Worm (Caenorhabditis elegans) whole organism, L4 larva: ENCODE measurements around the gene hlh-14.

Experiments used
- D1046.2 ChIP-seq: fragments of 200-800 bp; sonication (Bioruptor generic); IDR thresholded peaks from 2 replicates; pipeline ENCODE4 v1.3.6; 2022; ENCODE audit warnings: missing genetic modification characterization, missing compliant biosample characterization
- F26F4.8 ChIP-seq: fragments of 200-800 bp; sonication (Bioruptor generic); conservative IDR thresholded peaks from 2 replicates; pipeline ENCODE4 v1.3.6; 2022; ENCODE audit warnings: missing genetic modification characterization, missing compliant biosample characterization
- F37D6.2 ChIP-seq: sonication (generic microtip); optimal IDR thresholded peaks from 2 replicates; lab custom pipeline; 2016; ENCODE audit warnings: mild to moderate bottlenecking, missing genetic modification characterization, missing compliant biosample characterization
- ZK546.5 ChIP-seq, 2 experiments: sonication (generic microtip); optimal IDR thresholded peaks; 2 replicates each; lab custom pipeline; 2017; ENCODE audit warnings: missing biosample characterization in 2 of 2, missing genetic modification characterization in 2 of 2
- aha-1 ChIP-seq: fragments of 150-350 bp; peaks from one replicate; lab custom pipeline; 2014; ENCODE audit warnings: missing biosample characterization, missing genetic modification characterization
- attf-4 ChIP-seq: sonication (generic microtip); optimal IDR thresholded peaks from 3 replicates; lab custom pipeline; 2017; ENCODE audit warnings: missing biosample characterization, missing genetic modification characterization
- ceh-20 ChIP-seq: fragments of 200-800 bp; sonication (Bioruptor generic); IDR thresholded peaks from 2 replicates; pipeline ENCODE4 v1.3.6; 2022; ENCODE audit warnings: missing genetic modification reagents, missing genetic modification characterization, missing compliant biosample characterization
- ceh-28 ChIP-seq: fragments of 150-350 bp; optimal IDR thresholded peaks from 2 replicates; lab custom pipeline; 2014; ENCODE audit warnings: missing biosample characterization, missing genetic modification reagents, missing genetic modification characterization
- ces-1 ChIP-seq: fragments of 150-350 bp; sonication (generic microtip); optimal IDR thresholded peaks from 4 replicates; lab custom pipeline; 2014; ENCODE audit warnings: missing biosample characterization, missing genetic modification reagents, missing genetic modification characterization
- ctbp-1 ChIP-seq: fragments of 200-800 bp; sonication (Bioruptor generic); IDR thresholded peaks from 2 replicates; pipeline ENCODE4 v1.3.6; 2022; ENCODE audit warnings: missing genetic modification reagents, missing genetic modification characterization, missing compliant biosample characterization
- daf-12 ChIP-seq: fragments of 150-350 bp; optimal IDR thresholded peaks from 2 replicates; lab custom pipeline; 2014; ENCODE audit warnings: missing biosample characterization, missing genetic modification reagents, missing genetic modification characterization
- daf-19 ChIP-seq: fragments of 200-800 bp; sonication (Bioruptor generic); conservative IDR thresholded peaks from 2 replicates; pipeline ENCODE4 v1.3.6; 2022; ENCODE audit warnings: missing genetic modification characterization, missing compliant biosample characterization
- dmd-6 ChIP-seq: fragments of 200-800 bp; sonication (Bioruptor generic); IDR thresholded peaks from 2 replicates; pipeline ENCODE4 v1.3.6; 2022; ENCODE audit warnings: missing genetic modification reagents, missing genetic modification characterization, missing compliant biosample characterization
- dmd-8 ChIP-seq: fragments of 200-800 bp; sonication (Bioruptor generic); IDR thresholded peaks from 2 replicates; pipeline ENCODE4 v1.3.6; 2022; ENCODE audit warnings: missing genetic modification characterization, missing compliant biosample characterization
- dpl-1 ChIP-seq: fragments of 150-350 bp; optimal IDR thresholded peaks from 2 replicates; lab custom pipeline; 2014; ENCODE audit warnings: missing biosample characterization, missing genetic modification reagents, missing genetic modification characterization
- egl-43 ChIP-seq: fragments of 200-800 bp; sonication (Bioruptor generic); IDR thresholded peaks from 2 replicates; pipeline ENCODE4 v1.3.6; 2022; ENCODE audit warnings: missing genetic modification reagents, missing genetic modification characterization, missing compliant biosample characterization
- fkh-10 ChIP-seq: fragments of 150-350 bp; optimal IDR thresholded peaks from 2 replicates; lab custom pipeline; 2014; ENCODE audit warnings: missing biosample characterization, missing genetic modification reagents, missing genetic modification characterization
- hif-1 ChIP-seq, 2 experiments: sonication (generic microtip); optimal IDR thresholded peaks; 2 replicates each; lab custom pipeline; 2016 to 2017; ENCODE audit warnings: missing compliant biosample characterization in 2 of 2, missing genetic modification characterization in 2 of 2, missing genetic modification reagents in 2 of 2, missing genotype in 2 of 2, mild to moderate bottlenecking in 1 of 2
- hlh-11 ChIP-seq: fragments of 200-800 bp; sonication (Bioruptor generic); optimal IDR thresholded peaks from 2 replicates; lab custom pipeline; 2018; ENCODE audit warnings: mild to moderate bottlenecking, missing genetic modification characterization, missing compliant biosample characterization
- hmg-1.1 ChIP-seq: fragments of 200-800 bp; sonication (Bioruptor generic); IDR thresholded peaks from 2 replicates; pipeline ENCODE4 v1.3.6; 2022; ENCODE audit warnings: missing genetic modification reagents, missing genetic modification characterization, missing compliant biosample characterization
- jun-1 ChIP-seq: fragments of 150-350 bp; optimal IDR thresholded peaks from 2 replicates; lab custom pipeline; 2014; ENCODE audit warnings: missing biosample characterization, missing genetic modification reagents, missing genetic modification characterization
- lin-29 ChIP-seq: fragments of 200-800 bp; sonication (Bioruptor generic); IDR thresholded peaks from 2 replicates; pipeline ENCODE4 v1.3.6; 2022; ENCODE audit warnings: missing genetic modification reagents, missing genetic modification characterization, missing compliant biosample characterization
- lin-38 ChIP-seq: fragments of 200-800 bp; sonication (Bioruptor generic); IDR thresholded peaks from 2 replicates; pipeline ENCODE4 v1.3.6; 2022; ENCODE audit warnings: missing genetic modification reagents, missing genetic modification characterization, missing compliant biosample characterization
- lsy-2 ChIP-seq, 2 experiments: fragments of 150-350 bp in 1 of 2; sonication (generic microtip) in 1 of 2; optimal IDR thresholded peaks; 2 replicates each; lab custom pipeline; 2014 to 2017; ENCODE audit warnings: missing biosample characterization in 2 of 2, missing genetic modification characterization in 2 of 2
- mdl-1 ChIP-seq, 2 experiments: fragments of 150-350 bp in 1 of 2; sonication (generic microtip) in 1 of 2; optimal IDR thresholded peaks; 2 replicates each; lab custom pipeline; 2014 to 2017; ENCODE audit warnings: missing biosample characterization in 2 of 2, missing genetic modification characterization in 2 of 2
- mep-1 ChIP-seq: fragments of 150-350 bp; sonication (generic microtip); optimal IDR thresholded peaks from 3 replicates; lab custom pipeline; 2014; ENCODE audit warnings: missing biosample characterization, missing genetic modification characterization
- mes-2 ChIP-seq: sonication (generic microtip); optimal IDR thresholded peaks from 2 replicates; lab custom pipeline; 2016; ENCODE audit warnings: missing genotype, mild to moderate bottlenecking, missing genetic modification characterization, missing compliant biosample characterization; ENCODE audit not compliant: poor library complexity, severe bottlenecking
- nhr-11 ChIP-seq: fragments of 150-350 bp; optimal IDR thresholded peaks from 2 replicates; lab custom pipeline; 2014; ENCODE audit warnings: missing biosample characterization, missing genetic modification characterization
- nhr-111 ChIP-seq: fragments of 200-800 bp; sonication (Bioruptor generic); optimal IDR thresholded peaks from 2 replicates; lab custom pipeline; 2018; ENCODE audit warnings: mild to moderate bottlenecking, missing genetic modification characterization, missing compliant biosample characterization
- nhr-25 ChIP-seq: sonication (generic microtip); optimal IDR thresholded peaks from 2 replicates; lab custom pipeline; 2017; ENCODE audit warnings: missing genetic modification characterization, mild to moderate bottlenecking, missing compliant biosample characterization, antibody characterized with exemption, moderate library complexity, borderline replicate concordance; ENCODE audit not compliant: insufficient read depth
- nhr-48 ChIP-seq: sonication (generic microtip); optimal IDR thresholded peaks from 2 replicates; lab custom pipeline; 2016; ENCODE audit warnings: mild to moderate bottlenecking, missing genetic modification characterization, missing compliant biosample characterization
- pqm-1 ChIP-seq: sonication (generic microtip); optimal IDR thresholded peaks from 2 replicates; lab custom pipeline; 2017; ENCODE audit warnings: missing biosample characterization, missing genetic modification characterization
- rbr-2 ChIP-seq: sonication (generic microtip); optimal IDR thresholded peaks from 2 replicates; lab custom pipeline; 2016; ENCODE audit warnings: missing genotype, missing genetic modification characterization, missing compliant biosample characterization
- set-16 ChIP-seq: fragments of 200-800 bp; sonication (Bioruptor generic); IDR thresholded peaks from 2 replicates; pipeline ENCODE4 v1.3.6; 2022; ENCODE audit warnings: missing genetic modification reagents, missing genetic modification characterization, missing compliant biosample characterization
- skn-1 ChIP-seq: fragments of 150-350 bp; optimal IDR thresholded peaks from 2 replicates; lab custom pipeline; 2014; ENCODE audit warnings: missing biosample characterization, missing genetic modification characterization
- snpc-1.2 ChIP-seq: fragments of 200-800 bp; sonication (Bioruptor generic); IDR thresholded peaks from 2 replicates; pipeline ENCODE4 v1.3.6; 2022; ENCODE audit warnings: missing genetic modification reagents, missing genetic modification characterization, missing compliant biosample characterization
- spr-3 ChIP-seq: fragments of 200-800 bp; sonication (Bioruptor generic); optimal IDR thresholded peaks from 2 replicates; lab custom pipeline; 2018; ENCODE audit warnings: mild to moderate bottlenecking, missing genetic modification characterization, missing compliant biosample characterization
- unc-130 ChIP-seq: sonication (generic microtip); optimal IDR thresholded peaks from 2 replicates; lab custom pipeline; 2016; ENCODE audit warnings: missing genetic modification reagents, missing genetic modification characterization, missing compliant biosample characterization
- unc-62 ChIP-seq, 3 experiments: fragments of 150-350 bp in 1 of 3; sonication (generic microtip); optimal IDR thresholded peaks in 2 of 3; peaks in 1 of 3; 1 replicate in 1 of 3; 2 replicates in 2 of 3; lab custom pipeline; 2014 to 2017; ENCODE audit warnings: missing biosample characterization in 3 of 3, missing genetic modification characterization in 3 of 3, missing genetic modification reagents in 3 of 3, missing genotype in 1 of 3
- vab-7 ChIP-seq: fragments of 200-800 bp; sonication (Bioruptor generic); IDR thresholded peaks from 2 replicates; pipeline ENCODE4 v1.3.6; 2022; ENCODE audit warnings: missing genetic modification reagents, missing genetic modification characterization, missing compliant biosample characterization
- zag-1 ChIP-seq: fragments of 150-350 bp; optimal IDR thresholded peaks from 2 replicates; lab custom pipeline; 2014; ENCODE audit warnings: missing biosample characterization, missing genetic modification characterization
- zfp-3 ChIP-seq: fragments of 200-800 bp; sonication (Bioruptor generic); conservative IDR thresholded peaks from 2 replicates; pipeline ENCODE4 v1.3.6; 2022; ENCODE audit warnings: missing genetic modification reagents, missing genetic modification characterization, missing compliant biosample characterization

The hlh-14 gene

DNA sequence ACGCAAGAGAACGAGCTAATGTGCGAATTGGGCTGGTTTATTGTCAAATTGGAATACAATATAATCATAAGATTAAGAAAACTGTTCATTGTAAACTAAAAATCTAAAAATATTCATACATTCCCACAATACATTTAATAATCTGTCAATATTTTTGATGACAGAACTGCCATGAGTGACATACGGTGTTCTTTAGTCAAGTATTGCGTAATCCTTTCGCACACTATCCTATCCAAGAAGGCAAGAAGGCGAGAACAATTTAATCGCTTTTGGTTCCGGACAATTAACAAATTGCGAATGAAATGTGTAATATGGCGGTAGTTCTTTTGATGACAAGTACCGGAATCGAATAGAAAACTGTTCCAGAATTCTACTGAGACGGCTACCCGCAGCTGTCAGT is 3.8 kb downstream of the hlh-14 start:
- TF ChIP-seq daf-12 (tag; lab: Kevin White, UChicago) (no peak), dpl-1 (GFP tag; lab: Kevin White, UChicago) (no peak), skn-1 (no peak), egl-43 (no peak), ZK546.5 (tag; optimal IDR thresholded peaks at IDR 0.05; lab: Kevin White, UChicago) (no peak), snpc-1.2 (no peak), jun-1 (tag; lab: Kevin White, UChicago) (no peak), nhr-48 (no peak), ces-1 (GFP tag; lab: Kevin White, UChicago) (no peak), unc-130 (GFP tag; lab: Kevin White, UChicago) (no peak), set-16 (no peak)

DNA sequence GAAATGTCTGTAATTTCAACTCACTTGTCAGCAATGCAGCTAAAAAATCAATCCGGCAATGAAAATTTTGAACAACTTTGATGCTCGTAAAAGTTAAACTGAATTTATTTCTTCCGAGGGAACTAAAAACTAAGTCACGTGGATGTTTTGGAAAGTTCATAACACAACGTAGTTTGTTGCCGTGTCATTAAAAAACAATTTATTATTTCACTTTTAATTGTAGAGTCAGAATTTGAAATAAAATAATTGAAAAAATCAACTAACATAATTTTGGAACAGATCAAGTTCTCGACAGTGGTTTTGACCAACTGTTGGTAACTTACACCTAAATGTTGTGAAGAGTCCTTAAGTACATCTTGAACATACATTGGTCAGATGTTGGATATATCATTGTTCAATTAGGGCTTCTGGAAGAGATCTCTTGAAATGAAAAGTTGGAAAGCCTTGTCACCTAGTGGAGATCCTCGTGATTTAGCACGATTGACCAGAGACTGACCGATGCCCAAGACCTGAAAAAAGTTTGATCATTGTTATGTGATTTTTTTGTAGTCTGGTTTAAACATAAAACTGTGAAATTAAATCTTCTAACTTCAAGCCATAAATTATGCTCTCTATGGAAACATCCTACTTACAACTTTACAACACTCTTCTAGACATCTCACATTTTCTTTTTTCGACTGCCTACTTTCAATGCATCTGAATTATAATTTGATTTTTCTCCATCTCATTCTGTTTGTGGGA is 8.2 kb downstream of the hlh-14 start, which contains the start of the genes C18A3.7 and C18A3.11:
C18A3.7 (minus strand) TSS at position 101 of the 741 bp plus-strand sequence.
C18A3.11 (plus strand) TSS at position 691 of the 741 bp plus-strand sequence.
- TF ChIP-seq mes-2 (tag; lab: Kevin White, UChicago) (no peak), nhr-25 (no peak)

DNA sequence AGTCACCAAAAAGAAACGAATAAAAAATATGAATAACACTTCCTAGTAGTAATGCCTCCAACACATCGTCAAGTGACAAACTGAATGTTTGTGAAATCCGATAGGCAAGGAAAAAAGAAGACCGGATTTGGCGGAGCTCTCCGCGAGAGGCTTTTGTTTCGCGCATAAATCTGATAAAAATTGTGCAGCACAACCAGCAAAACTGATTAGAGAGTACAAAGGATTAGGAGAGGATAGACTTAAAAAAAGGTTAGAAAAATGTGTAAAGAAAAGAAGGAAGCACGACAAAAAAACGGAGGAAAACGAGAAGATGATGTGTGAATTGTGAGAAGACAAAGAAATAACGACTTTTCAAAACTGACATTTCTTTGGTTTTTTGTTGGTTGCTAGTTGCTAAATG is 11.0 kb downstream of the hlh-14 start, which contains the start of gene rab-3:
rab-3 (minus strand) TSS at position 147 of the 400 bp plus-strand sequence.
- TF ChIP-seq ctbp-1 (0 out of 2 replicates have a peak, but pooled peaks have one; percentile 14), unc-62 (GFP tag; optimal IDR thresholded peaks at IDR 0.05 in 1 of 2; lab: Kevin White, UChicago) (peak in 1 of 2 experiments; percentile 35), unc-62 (tag; optimal IDR thresholded peaks at IDR 0.05; lab: Kevin White, UChicago) (no peak), pqm-1 (tag; lab: Kevin White, UChicago) (no peak), fkh-10 (peak; percentile 10)

DNA sequence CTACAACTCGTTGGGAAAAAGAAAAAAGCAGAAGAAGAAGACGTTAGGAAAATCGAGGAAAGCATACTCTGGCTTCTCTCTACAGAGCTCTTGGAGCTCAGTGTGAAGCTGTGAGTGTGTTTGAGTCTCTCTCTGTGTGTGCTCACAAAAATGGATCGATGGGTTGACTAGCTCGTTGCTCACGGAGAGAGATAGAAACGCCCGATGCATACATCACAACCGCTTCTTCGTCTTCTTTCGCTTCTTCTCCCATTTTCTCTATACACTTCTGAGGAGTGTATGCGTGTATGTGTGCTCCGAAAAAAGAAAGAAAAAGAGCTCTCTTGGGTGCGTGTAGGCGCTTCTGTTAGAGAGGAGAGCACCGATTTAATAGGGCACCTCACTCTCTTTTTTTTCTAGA is 13.6 kb downstream of the hlh-14 start:
- TF ChIP-seq hmg-1.1 (GFP tag; lab: Robert Waterston, UW) (peak; percentile 86), attf-4 (no peak), lin-29 (GFP tag; lab: Robert Waterston, UW) (no peak), dpl-1 (GFP tag; lab: Kevin White, UChicago) (peak; percentile 15), lsy-2 (tag; optimal IDR thresholded peaks at IDR 0.05; lab: Kevin White, UChicago) (peak; percentile 70 to 71), daf-19 (peak; percentile 56; the same call in 1 of the 2 replicates), unc-62 (GFP tag; optimal IDR thresholded peaks at IDR 0.05 in 1 of 2; lab: Kevin White, UChicago) (peak in 1 of 2 experiments; percentile 75), unc-62 (tag; optimal IDR thresholded peaks at IDR 0.05; lab: Kevin White, UChicago) (no peak), ceh-20 (GFP tag; lab: Robert Waterston, UW) (peak; percentile 46; the same call in 1 of the 2 replicates), D1046.2 (GFP tag; lab: Robert Waterston, UW) (no peak), nhr-111 (GFP tag; lab: Kevin White, UChicago) (no peak), hif-1 (tag; optimal IDR thresholded peaks at IDR 0.05; lab: Kevin White, UChicago) (peak in 1 of 2 experiments; percentile 37), zfp-3 (GFP tag; lab: Robert Waterston, UW) (no peak), zag-1 (no peak), dmd-6 (peak; percentile 21; the same call in 1 of the 2 replicates), unc-130 (GFP tag; lab: Kevin White, UChicago) (no peak), mep-1 (tag; lab: Kevin White, UChicago) (peak; percentile 86), aha-1 (tag; lab: Kevin White, UChicago) (peak; percentile 75), F26F4.8 (GFP tag; lab: Robert Waterston, UW) (no peak), ceh-28 (peak; percentile 61), nhr-11 (tag; lab: Kevin White, UChicago) (peak; percentile 57), jun-1 (tag; lab: Kevin White, UChicago) (no peak), ces-1 (GFP tag; lab: Kevin White, UChicago) (peak; percentile 67), rbr-2 (peak; percentile 84), hlh-11 (tag; lab: Kevin White, UChicago) (no peak), fkh-10 (peak; percentile 84), spr-3 (GFP tag; lab: Kevin White, UChicago) (no peak), lin-38 (GFP tag; lab: Robert Waterston, UW) (no peak), vab-7 (GFP tag; lab: Robert Waterston, UW) (peak; percentile 35; the same call in 1 of the 2 replicates), F37D6.2 (tag; lab: Kevin White, UChicago) (peak; percentile 61), dmd-8 (GFP tag; lab: Robert Waterston, UW) (no peak), ctbp-1 (peak; percentile 73), ZK546.5 (tag; optimal IDR thresholded peaks at IDR 0.05; lab: Kevin White, UChicago) (no peak), mdl-1 (tag; optimal IDR thresholded peaks at IDR 0.05; lab: Kevin White, UChicago) (peak in 1 of 2 experiments; percentile 47)
